Fruit fly (Drosophila melanogaster): ENCODE results near the gene sloth1.

sloth1 gene

DNA sequence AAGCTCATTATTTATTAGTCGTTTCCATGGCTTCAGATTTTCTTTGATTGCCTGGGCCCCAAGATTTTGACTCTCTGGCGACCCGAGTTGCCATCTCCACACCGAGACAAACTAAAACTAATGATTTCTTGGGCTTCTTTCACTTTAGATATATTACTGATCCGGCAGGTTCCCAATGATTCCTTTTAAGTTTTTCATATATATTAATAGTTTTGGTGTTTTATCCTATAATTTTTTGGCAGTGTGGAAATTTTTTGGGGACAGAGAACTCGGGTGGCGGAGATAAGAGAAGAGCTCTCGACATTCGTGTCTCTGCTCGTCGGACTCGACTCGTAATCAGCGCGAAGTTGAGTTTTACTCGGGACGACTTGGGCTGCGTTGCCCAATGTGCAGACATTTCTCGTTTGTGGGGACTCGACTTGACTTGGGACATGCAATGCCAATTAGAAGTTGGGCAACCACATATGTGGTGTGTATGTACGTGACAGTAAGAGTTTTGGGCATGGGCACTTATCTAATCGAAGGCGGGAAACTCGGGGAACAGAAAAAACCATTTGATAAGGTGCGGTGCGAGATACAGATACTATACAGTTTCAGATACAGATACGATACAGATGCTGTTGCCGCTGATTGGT, 9.9 kb upstream of the sloth1 start:
- TF ChIP-seq CG6854 (GFP tag; optimal IDR thresholded peaks at IDR 0.05) (no peak), CG7368 (GFP tag; optimal IDR thresholded peaks at IDR 0.05) (no peak), CG8119 (GFP tag; IDR thresholded peaks at IDR 0.05) (0 out of 3 replicates have a peak, but pooled peaks have one; percentile 35), CG32006 (GFP tag; optimal IDR thresholded peaks at IDR 0.05) (peak; percentile 61), fd59A (GFP tag; optimal IDR thresholded peaks at IDR 0.05) (no peak), Eip75B (GFP tag; optimal IDR thresholded peaks at IDR 0.05) (no peak), Hr39 (GFP tag; optimal IDR thresholded peaks at IDR 0.05) (peak; percentile 36), CG3919 (GFP tag; optimal IDR thresholded peaks at IDR 0.05) (peak; percentile 11), OdsH (GFP tag; optimal IDR thresholded peaks at IDR 0.05) (peak; percentile 8), CG8319 (GFP tag; optimal IDR thresholded peaks at IDR 0.05) (no peak), CG6276 (GFP tag; optimal IDR thresholded peaks at IDR 0.05) (peak; percentile 33), Gug (GFP tag; IDR thresholded peaks at IDR 0.05) (0 out of 2 replicates have a peak, but pooled peaks have one; percentile 15), dsx (GFP tag; optimal IDR thresholded peaks at IDR 0.05; ENCODE audit: poor library complexity, severe bottlenecking) (peak; percentile 21), CG9139 (GFP tag; optimal IDR thresholded peaks at IDR 0.05) (no peak), Sox102F (GFP tag; optimal IDR thresholded peaks at IDR 0.05) (peak; percentile 37), ss (GFP tag; optimal IDR thresholded peaks at IDR 0.05) (peak in 1 of 2 experiments; percentile 19), Eip93F (GFP tag; optimal IDR thresholded peaks at IDR 0.05) (no peak), vri (GFP tag; optimal IDR thresholded peaks at IDR 0.05) (peak; percentile 56), pdm3 (GFP tag; optimal IDR thresholded peaks at IDR 0.05) (peak; percentile 42), CG10631 (GFP tag; optimal IDR thresholded peaks at IDR 0.05) (no peak), eg (GFP tag; IDR thresholded peaks at IDR 0.05) (peak; percentile 68), fd85E (GFP tag; optimal IDR thresholded peaks at IDR 0.05) (no peak), net (GFP tag; optimal IDR thresholded peaks at IDR 0.05) (peak; percentile 18), acj6 (GFP tag; optimal IDR thresholded peaks at IDR 0.05) (peak; percentile 17), spab (GFP tag; optimal IDR thresholded peaks at IDR 0.05) (peak; percentile 2), CG16779 (tag; optimal IDR thresholded peaks at IDR 0.05) (no peak), lz (GFP tag; optimal IDR thresholded peaks at IDR 0.05) (no peak), cyc (GFP tag; optimal IDR thresholded peaks at IDR 0.05) (peak; percentile 24), CG6792 (GFP tag; optimal IDR thresholded peaks at IDR 0.05) (peak; percentile 17), svp (GFP tag) (peak; percentile 81), CG11762 (GFP tag; optimal IDR thresholded peaks at IDR 0.05; ENCODE audit: insufficient read depth) (no peak), Ets21C (GFP tag; optimal IDR thresholded peaks at IDR 0.05) (peak; percentile 7), achi (GFP tag; optimal IDR thresholded peaks at IDR 0.05) (peak; percentile 40), esn (GFP tag; optimal IDR thresholded peaks at IDR 0.05) (peak; percentile 68), CG15336 (GFP tag; IDR thresholded peaks at IDR 0.05) (peak; percentile 41; the same call in 1 of the 2 replicates), dac (GFP tag; optimal IDR thresholded peaks at IDR 0.05) (no peak), Hr38 (GFP tag; optimal IDR thresholded peaks at IDR 0.05) (no peak), Smox (GFP tag; optimal IDR thresholded peaks at IDR 0.05) (peak; percentile 20), Ets96B (tag; optimal IDR thresholded peaks at IDR 0.05) (no peak), CG34406 (GFP tag; optimal IDR thresholded peaks at IDR 0.05) (peak; percentile 32), Sox14 (GFP tag; optimal IDR thresholded peaks at IDR 0.05) (peak; percentile 7), CG10669 (GFP tag; optimal IDR thresholded peaks at IDR 0.05) (no peak), Hr4 (GFP tag; optimal IDR thresholded peaks at IDR 0.05) (no peak), CG3032 (tag; optimal IDR thresholded peaks at IDR 0.05) (peak; percentile 18), CG1621 (tag; optimal IDR thresholded peaks at IDR 0.05) (no peak), fkh (GFP tag; optimal IDR thresholded peaks at IDR 0.05) (no peak), CG11294 (GFP tag; IDR thresholded peaks at IDR 0.05) (no peak), Sox15 (GFP tag; optimal IDR thresholded peaks at IDR 0.05) (no peak), salr (GFP tag; optimal IDR thresholded peaks at IDR 0.05) (peak in 1 of 2 experiments; percentile 33), Met (GFP tag; optimal IDR thresholded peaks at IDR 0.05) (peak; percentile 64), Lpt (GFP tag; optimal IDR thresholded peaks at IDR 0.05) (no peak)
